Worm (Caenorhabditis elegans): ENCODE data around the gene arrd-11.

Gene arrd-11

DNA sequence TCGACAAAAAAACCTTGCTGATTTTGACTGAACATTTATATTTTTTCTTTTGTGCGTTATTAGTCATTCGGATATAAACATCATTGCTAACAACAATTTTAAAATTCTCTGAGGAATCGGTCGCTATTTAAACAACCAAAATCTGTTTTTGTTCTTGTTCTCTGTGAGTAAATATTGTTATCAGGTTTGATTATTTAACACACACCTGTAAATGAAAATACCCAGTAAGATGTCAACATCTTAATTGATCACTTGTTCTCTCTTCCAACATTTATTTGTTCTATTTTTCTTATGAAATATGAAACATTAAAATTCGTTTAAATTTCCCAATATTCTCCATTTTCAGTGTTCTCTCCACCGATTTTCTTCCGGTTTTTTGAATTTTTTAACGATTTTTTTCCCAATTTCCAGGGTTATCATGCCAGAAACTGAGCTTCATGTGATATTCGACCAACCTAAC lies at the start of gene arrd-11:
arrd-11 (plus strand) TSS at position 410 of the 460 bp plus-strand sequence.
- no peak for TF ChIP-seq him-1 (tag; optimal IDR thresholded peaks at IDR 0.05)
- no peak for TF ChIP-seq dao-5 (tag; optimal IDR thresholded peaks at IDR 0.05)
- TF ChIP-seq W03F9.2 (tag; optimal IDR thresholded peaks at IDR 0.05): no peak

DNA sequence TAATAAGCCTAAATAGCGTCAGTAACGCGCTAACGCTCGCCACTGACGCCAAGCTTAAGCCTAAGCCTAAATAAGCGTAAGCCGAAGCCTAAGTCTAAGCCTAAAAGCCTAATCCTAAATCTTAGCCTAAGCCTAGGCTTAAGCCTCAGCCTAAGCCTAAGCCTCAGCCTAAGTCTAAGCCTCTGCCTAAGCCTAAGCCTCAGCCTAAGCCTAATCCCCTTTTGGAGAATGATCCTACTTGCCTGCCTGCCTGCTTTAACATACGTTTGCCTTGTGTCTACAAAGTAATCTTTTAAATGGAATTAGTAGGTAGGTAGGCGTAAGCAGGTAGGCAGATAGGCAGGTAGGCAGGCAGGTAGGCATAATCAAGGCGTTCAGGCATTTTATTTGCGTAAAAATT lies 47.9 kb upstream of the arrd-11 start:
- TF ChIP-seq W03F9.2 (tag; optimal IDR thresholded peaks at IDR 0.05): no peak
- TF ChIP-seq dao-5 (tag; optimal IDR thresholded peaks at IDR 0.05): no peak
- TF ChIP-seq him-1 (tag; optimal IDR thresholded peaks at IDR 0.05): no peak

- no peak for TF ChIP-seq W03F9.2 (tag; optimal IDR thresholded peaks at IDR 0.05)
- TF ChIP-seq him-1 (tag; optimal IDR thresholded peaks at IDR 0.05): no peak
- TF ChIP-seq dao-5 (tag; optimal IDR thresholded peaks at IDR 0.05): no peak
Measured at ce11 chrII:13715733-13716132, 47.5 kb upstream of the arrd-11 start, which contains the start of gene zipt-2.3. Gene zipt-2.3 (minus strand): TSS chrII:13715879.

ce11 chrII:13717393-13718367 lies 45.5 kb upstream of the arrd-11 start:
- TF ChIP-seq W03F9.2 (tag; optimal IDR thresholded peaks at IDR 0.05) (no peak), him-1 (tag; optimal IDR thresholded peaks at IDR 0.05) (no peak), dao-5 (tag; optimal IDR thresholded peaks at IDR 0.05) (no peak)

- TF ChIP-seq him-1 (tag; optimal IDR thresholded peaks at IDR 0.05): no peak
- TF ChIP-seq W03F9.2 (tag; optimal IDR thresholded peaks at IDR 0.05): no peak
- TF ChIP-seq dao-5 (tag; optimal IDR thresholded peaks at IDR 0.05): no peak
Measured at ce11 chrII:13720650-13721049, 42.6 kb upstream of the arrd-11 start.

DNA sequence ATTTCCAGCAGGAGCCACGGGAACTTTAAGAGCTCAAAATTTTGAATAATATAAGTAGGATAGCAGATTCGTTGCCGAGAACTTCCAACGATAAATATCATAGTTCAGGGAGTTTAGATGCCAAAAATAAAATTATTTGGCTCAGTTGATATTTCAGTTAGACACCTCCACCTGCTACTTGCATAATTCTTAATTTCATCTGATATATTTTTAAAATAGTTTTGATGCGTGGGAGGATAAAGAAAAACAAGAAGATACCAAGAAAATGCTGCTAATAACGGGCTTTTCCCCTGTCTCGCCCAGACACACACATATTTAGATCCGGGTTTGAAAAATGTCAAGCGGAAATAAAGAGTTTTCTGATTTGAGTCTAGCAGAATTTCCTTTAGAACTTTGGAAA lies 42.0 kb upstream of the arrd-11 start, which contains the start of gene sre-46:
sre-46 (minus strand) TSS at position 101 of the 400 bp plus-strand sequence.
- TF ChIP-seq W03F9.2 (tag; optimal IDR thresholded peaks at IDR 0.05) (no peak), dao-5 (tag; optimal IDR thresholded peaks at IDR 0.05) (no peak), him-1 (tag; optimal IDR thresholded peaks at IDR 0.05) (no peak)

- TF ChIP-seq W03F9.2 (tag; optimal IDR thresholded peaks at IDR 0.05) (no peak), dao-5 (tag; optimal IDR thresholded peaks at IDR 0.05) (no peak), him-1 (tag; optimal IDR thresholded peaks at IDR 0.05) (no peak)
Measured at ce11 chrII:13722763-13723162, 40.5 kb upstream of the arrd-11 start, which contains the start of gene Y54G9A.5. Gene Y54G9A.5 (plus strand): TSS chrII:13723007.

ce11 chrII:13723754-13724153 lies 39.5 kb upstream of the arrd-11 start:
- TF ChIP-seq him-1 (tag; optimal IDR thresholded peaks at IDR 0.05): no peak
- TF ChIP-seq W03F9.2 (tag; optimal IDR thresholded peaks at IDR 0.05): no peak
- TF ChIP-seq dao-5 (tag; optimal IDR thresholded peaks at IDR 0.05): no peak

DNA sequence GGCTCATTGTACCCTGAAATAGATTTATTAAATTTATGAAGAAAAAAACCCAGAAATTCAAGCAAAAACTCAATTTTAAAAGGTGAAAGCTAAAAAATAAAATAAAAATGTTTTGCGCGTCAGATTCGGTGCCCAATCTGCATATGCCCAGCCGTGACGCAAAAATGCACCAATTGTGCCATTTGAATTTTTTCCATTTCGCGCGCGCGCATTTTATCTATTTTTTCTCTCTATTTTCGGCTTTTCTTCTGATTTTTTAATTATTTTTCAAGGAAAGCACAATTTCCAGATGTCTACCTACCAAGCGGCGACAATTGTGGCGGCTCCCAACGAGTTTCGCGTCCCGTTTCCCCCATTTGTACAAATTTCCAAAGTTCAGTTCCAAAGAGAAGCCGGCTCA lies 37.4 kb upstream of the arrd-11 start, which contains the start of the genes Y54G9A.7 and bub-3:
Y54G9A.7 (minus strand) TSS at position 7 of the 400 bp plus-strand sequence.
bub-3 (plus strand) TSS at position 270 of the 400 bp plus-strand sequence.
- no peak for TF ChIP-seq dao-5 (tag; optimal IDR thresholded peaks at IDR 0.05)
- no peak for TF ChIP-seq W03F9.2 (tag; optimal IDR thresholded peaks at IDR 0.05)
- no peak for TF ChIP-seq him-1 (tag; optimal IDR thresholded peaks at IDR 0.05)

DNA sequence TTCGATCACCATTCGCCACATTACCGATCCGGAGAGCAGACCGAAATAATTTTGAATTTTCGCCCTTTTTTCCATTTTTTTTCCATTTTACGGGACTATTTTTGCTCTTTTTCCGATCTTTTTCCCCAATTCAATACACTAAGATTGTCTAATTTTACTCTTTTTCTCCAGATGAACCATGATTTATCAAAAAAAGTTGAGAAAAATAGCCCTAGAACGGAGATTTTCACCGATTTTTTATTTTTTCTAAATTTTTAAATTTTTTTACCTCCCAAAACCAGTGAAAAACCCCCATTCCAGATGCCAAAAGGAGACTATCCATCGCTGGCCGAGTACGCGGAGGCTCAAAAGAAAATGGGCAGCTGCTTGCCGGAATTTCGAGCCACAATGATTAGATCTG lies 33.8 kb upstream of the arrd-11 start, which contains the start of gene Y54G9A.9:
Y54G9A.9 (plus strand) TSS at position 301 of the 400 bp plus-strand sequence.
- TF ChIP-seq him-1 (tag; optimal IDR thresholded peaks at IDR 0.05) (no peak), dao-5 (tag; optimal IDR thresholded peaks at IDR 0.05) (no peak), W03F9.2 (tag; optimal IDR thresholded peaks at IDR 0.05) (no peak)

DNA sequence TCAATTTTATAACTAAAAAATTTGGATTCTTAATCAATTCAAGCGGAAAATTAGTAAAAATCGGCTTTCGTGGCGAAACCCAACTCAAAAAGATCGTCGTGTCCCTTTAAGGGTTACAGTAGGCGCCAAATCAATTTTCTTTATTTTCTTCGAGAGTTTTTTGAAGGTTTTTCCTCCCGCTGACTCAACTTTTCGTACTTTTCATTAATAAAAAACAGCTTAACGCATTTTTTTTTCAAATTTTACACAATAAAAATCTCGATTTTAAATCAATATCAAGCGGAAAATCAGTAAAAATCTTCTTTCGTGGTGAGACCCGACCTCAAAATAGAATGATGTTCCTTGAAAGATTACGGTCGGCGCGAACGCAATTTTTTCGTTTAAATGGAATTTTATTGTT lies 31.1 kb upstream of the arrd-11 start:
- TF ChIP-seq W03F9.2 (tag; optimal IDR thresholded peaks at IDR 0.05): peak; percentile 13
- no peak for TF ChIP-seq him-1 (tag; optimal IDR thresholded peaks at IDR 0.05)

DNA sequence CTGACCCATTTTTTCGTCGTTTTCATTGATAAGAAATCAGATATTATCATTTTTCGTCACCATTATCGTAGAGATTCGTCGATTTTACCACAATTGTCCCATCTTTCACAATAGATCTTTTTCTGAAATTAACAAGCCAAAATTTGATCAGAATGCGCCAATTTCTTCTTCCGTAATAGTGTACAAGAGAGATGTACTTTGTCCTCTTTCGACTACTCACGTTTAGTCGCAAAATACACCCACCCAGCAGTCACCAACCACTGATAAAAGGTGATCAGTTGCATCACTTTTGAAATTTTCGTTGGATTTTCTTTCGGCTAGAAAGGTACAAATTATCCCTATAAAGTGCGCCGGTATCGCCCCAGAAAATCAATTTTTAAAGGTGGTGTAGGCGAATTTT lies 30.6 kb upstream of the arrd-11 start:
- TF ChIP-seq W03F9.2 (tag; optimal IDR thresholded peaks at IDR 0.05) (no peak), him-1 (tag; optimal IDR thresholded peaks at IDR 0.05) (no peak), dao-5 (tag; optimal IDR thresholded peaks at IDR 0.05) (no peak)

DNA sequence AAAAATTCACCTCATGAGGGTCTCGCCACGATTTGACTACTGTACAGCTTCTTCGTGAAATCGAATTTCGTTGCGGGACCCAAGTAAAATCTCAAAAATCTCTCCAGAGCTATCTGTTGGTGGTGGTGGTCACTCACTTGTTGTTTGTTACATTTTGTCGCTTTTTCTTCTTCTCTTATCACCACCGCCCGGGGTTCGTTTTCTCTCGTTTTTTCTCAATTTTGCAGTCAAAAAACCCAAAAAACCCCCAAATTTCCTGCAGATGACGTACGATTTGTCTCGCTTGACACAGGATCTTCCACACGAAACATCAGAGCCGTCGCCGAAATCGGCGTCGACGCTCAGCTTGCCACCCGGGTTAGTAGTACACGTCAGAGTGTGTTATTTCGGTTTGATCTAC lies 27.1 kb upstream of the arrd-11 start, which contains the start of gene R06B9.5:
R06B9.5 (plus strand) TSS at position 232 of the 400 bp plus-strand sequence.
- TF ChIP-seq dao-5 (tag; optimal IDR thresholded peaks at IDR 0.05): no peak
- TF ChIP-seq W03F9.2 (tag; optimal IDR thresholded peaks at IDR 0.05): no peak
- no peak for TF ChIP-seq him-1 (tag; optimal IDR thresholded peaks at IDR 0.05)

- no peak for TF ChIP-seq him-1 (tag; optimal IDR thresholded peaks at IDR 0.05)
- TF ChIP-seq dao-5 (tag; optimal IDR thresholded peaks at IDR 0.05): no peak
- no peak for TF ChIP-seq W03F9.2 (tag; optimal IDR thresholded peaks at IDR 0.05)
Measured at ce11 chrII:13736906-13737305, 26.3 kb upstream of the arrd-11 start.
